Worm (Caenorhabditis elegans) whole organism, early embryonic: ENCODE results near the gene prx-12.

Source experiments
- B0310.2 ChIP-seq: sonication (generic microtip); optimal IDR thresholded peaks from 2 replicates; lab custom pipeline; 2016; ENCODE audit warnings: mild to moderate bottlenecking, missing genetic modification characterization, missing compliant biosample characterization
- F13C5.2 ChIP-seq: sonication (generic microtip); optimal IDR thresholded peaks from 2 replicates; lab custom pipeline; 2017; ENCODE audit warnings: mild to moderate bottlenecking, missing genetic modification characterization, inconsistent platforms, missing compliant biosample characterization
- aly-1 ChIP-seq: sonication (generic microtip); optimal IDR thresholded peaks from 2 replicates; lab custom pipeline; 2016; ENCODE audit warnings: missing genetic modification characterization, missing compliant biosample characterization
- ama-1 ChIP-seq: fragments of 150-350 bp; optimal IDR thresholded peaks from 2 replicates; lab custom pipeline; 2014
- ceh-36 ChIP-seq: sonication (generic microtip); optimal IDR thresholded peaks from 2 replicates; lab custom pipeline; 2016; ENCODE audit warnings: missing genetic modification characterization, inconsistent platforms, missing compliant biosample characterization
- ets-7 ChIP-seq: sonication (generic microtip); optimal IDR thresholded peaks from 2 replicates; lab custom pipeline; 2016; ENCODE audit warnings: missing genotype, missing genetic modification characterization, missing compliant biosample characterization
- flt-1 ChIP-seq: fragments of 200-800 bp; sonication (Bioruptor generic); IDR thresholded peaks from 2 replicates; pipeline ENCODE4 v1.3.6; 2022; ENCODE audit warnings: missing genetic modification characterization, missing compliant biosample characterization
- hnd-1 ChIP-seq: sonication (generic microtip); optimal IDR thresholded peaks from 2 replicates; lab custom pipeline; 2016; ENCODE audit warnings: missing genetic modification characterization, missing compliant biosample characterization
- pes-1 ChIP-seq: fragments of 200-800 bp; sonication (Bioruptor generic); IDR thresholded peaks from 2 replicates; pipeline ENCODE4 v1.3.6; 2022; ENCODE audit warnings: missing genetic modification reagents, missing genetic modification characterization, missing compliant biosample characterization
- sea-1 ChIP-seq: fragments of 200-800 bp; sonication (Bioruptor generic); conservative IDR thresholded peaks from 2 replicates; pipeline ENCODE4 v1.3.6; 2022; ENCODE audit warnings: missing genetic modification characterization, missing compliant biosample characterization
- tbx-11 ChIP-seq: fragments of 200-800 bp; sonication (Bioruptor generic); IDR thresholded peaks from 2 replicates; pipeline ENCODE4 v1.3.6; 2022; ENCODE audit warnings: missing genetic modification characterization, missing compliant biosample characterization
- tbx-37 ChIP-seq: fragments of 200-800 bp; sonication (Bioruptor generic); conservative IDR thresholded peaks from 2 replicates; pipeline ENCODE4 v1.3.6; 2022; ENCODE audit warnings: missing genetic modification reagents, missing genetic modification characterization, missing compliant biosample characterization
- tra-4 ChIP-seq: sonication (generic microtip); optimal IDR thresholded peaks from 2 replicates; lab custom pipeline; 2017; ENCODE audit warnings: missing genetic modification characterization, missing compliant biosample characterization

ce11 chrX:11345471-11345870 is 47.6 kb upstream of the prx-12 start:
- no peak for TF ChIP-seq flt-1 (GFP tag; lab: Robert Waterston, UW)
- TF ChIP-seq tra-4 (tag; lab: Kevin White, UChicago) = no peak
- no peak for TF ChIP-seq ceh-36 (tag; lab: Kevin White, UChicago)
- no peak for TF ChIP-seq ama-1
- TF ChIP-seq hnd-1 (tag; lab: Kevin White, UChicago) = no peak
- no peak for TF ChIP-seq tbx-37 (GFP tag; lab: Robert Waterston, UW)
- TF ChIP-seq pes-1 (GFP tag; lab: Robert Waterston, UW) = no peak
- no peak for TF ChIP-seq B0310.2
- no peak for TF ChIP-seq aly-1
- no peak for TF ChIP-seq tbx-11 (GFP tag; lab: Robert Waterston, UW)
- TF ChIP-seq sea-1 (GFP tag; lab: Robert Waterston, UW) = no peak
- TF ChIP-seq ets-7 (tag; lab: Kevin White, UChicago) = no peak
- no peak for TF ChIP-seq F13C5.2
